Worm (Caenorhabditis elegans) whole organism, L1 larva: Measurements from ENCODE around the gene ops-1.
"Not testable (repeated sequence)": the region's sequence is repeated elsewhere in the genome, so short reads cannot be mapped to it uniquely, and the experiment has no call there.

Source experiments
- C16A3.4 ChIP-seq: fragments of 150-350 bp; optimal IDR thresholded peaks from 2 replicates; lab custom pipeline; 2014; ENCODE audit warnings: missing biosample characterization, missing genetic modification characterization
- C34B4.2 ChIP-seq: sonication (generic microtip); optimal IDR thresholded peaks from 2 replicates; lab custom pipeline; 2017; ENCODE audit warnings: mild to moderate bottlenecking, missing genetic modification characterization, missing compliant biosample characterization
- Y116A8C.19 ChIP-seq: sonication (generic microtip); optimal IDR thresholded peaks from 2 replicates; lab custom pipeline; 2016; ENCODE audit warnings: missing compliant biosample characterization, missing genetic modification characterization, borderline replicate concordance
- alr-1 ChIP-seq: fragments of 200-800 bp; sonication (Bioruptor generic); optimal IDR thresholded peaks from 2 replicates; lab custom pipeline; 2018; ENCODE audit warnings: borderline replicate concordance, mild to moderate bottlenecking, missing genetic modification characterization, missing compliant biosample characterization
- ceh-8 ChIP-seq: fragments of 200-800 bp; sonication (Bioruptor generic); optimal IDR thresholded peaks from 2 replicates; lab custom pipeline; 2018; ENCODE audit warnings: mild to moderate bottlenecking, missing genetic modification characterization, moderate library complexity, missing compliant biosample characterization
- ceh-88 ChIP-seq: fragments of 200-800 bp; sonication (Bioruptor generic); IDR thresholded peaks from 2 replicates; pipeline ENCODE4 v1.3.6; 2022; ENCODE audit warnings: missing genetic modification characterization, missing compliant biosample characterization
- dpl-1 ChIP-seq, 3 experiments: fragments of 150-350 bp in 2 of 3; sonication (generic microtip) in 1 of 3; optimal IDR thresholded peaks; 2 replicates each; lab custom pipeline; 2014 to 2017; ENCODE audit warnings: missing biosample characterization in 3 of 3, missing genetic modification characterization in 3 of 3, missing genetic modification reagents in 3 of 3
- dsc-1 ChIP-seq: sonication (generic microtip); optimal IDR thresholded peaks from 2 replicates; lab custom pipeline; 2016; ENCODE audit warnings: mild to moderate bottlenecking, missing genetic modification characterization, missing compliant biosample characterization
- egl-13 ChIP-seq: sonication (generic microtip); optimal IDR thresholded peaks from 2 replicates; lab custom pipeline; 2016; ENCODE audit warnings: missing genotype, missing genetic modification reagents, missing genetic modification characterization, missing compliant biosample characterization
- egl-27 ChIP-seq, 2 experiments: fragments of 150-350 bp in 1 of 2; sonication (generic microtip); optimal IDR thresholded peaks; 3 replicates each; lab custom pipeline; 2017 to 2018; ENCODE audit warnings: missing biosample characterization in 2 of 2, missing genetic modification characterization in 2 of 2, missing genetic modification reagents in 2 of 2
- elt-2 ChIP-seq: sonication (generic microtip); optimal IDR thresholded peaks from 2 replicates; lab custom pipeline; 2016; ENCODE audit warnings: missing genetic modification characterization, mild to moderate bottlenecking, inconsistent platforms, missing compliant biosample characterization, missing genetic modification reagents
- elt-3 ChIP-seq, 6 experiments: fragments of 150-350 bp in 1 of 6; sonication (generic microtip); optimal IDR thresholded peaks; 2 replicates each; lab custom pipeline; 2017 to 2018; ENCODE audit warnings: missing biosample characterization in 6 of 6, missing genetic modification characterization in 6 of 6, inconsistent platforms in 1 of 6
- ets-5 ChIP-seq: fragments of 200-800 bp; sonication (Bioruptor generic); IDR thresholded peaks from 2 replicates; pipeline ENCODE4 v1.3.6; 2022; ENCODE audit warnings: missing genetic modification characterization, missing compliant biosample characterization
- fkh-10 ChIP-seq: sonication (generic microtip); optimal IDR thresholded peaks from 2 replicates; lab custom pipeline; 2017; ENCODE audit warnings: missing biosample characterization, missing genetic modification reagents, missing genetic modification characterization
- fkh-4 ChIP-seq: sonication (generic microtip); optimal IDR thresholded peaks from 2 replicates; lab custom pipeline; 2016; ENCODE audit warnings: missing compliant biosample characterization, missing genetic modification characterization, borderline replicate concordance
- grh-1 ChIP-seq: fragments of 200-800 bp; sonication (Bioruptor generic); IDR thresholded peaks from 2 replicates; pipeline ENCODE4 v1.3.6; 2022; ENCODE audit warnings: missing genetic modification reagents, missing genetic modification characterization, missing compliant biosample characterization
- hlh-4 ChIP-seq: sonication (generic microtip); optimal IDR thresholded peaks from 2 replicates; lab custom pipeline; 2016; ENCODE audit warnings: mild to moderate bottlenecking, missing genetic modification characterization, missing compliant biosample characterization
- irx-1 ChIP-seq: sonication (generic microtip); optimal IDR thresholded peaks from 2 replicates; lab custom pipeline; 2016; ENCODE audit warnings: missing genetic modification characterization, missing compliant biosample characterization
- jun-1 ChIP-seq: fragments of 150-350 bp; optimal IDR thresholded peaks from 2 replicates; lab custom pipeline; 2014; ENCODE audit warnings: missing biosample characterization, missing genetic modification reagents, missing genetic modification characterization
- lin-13 ChIP-seq: fragments of 150-350 bp; optimal IDR thresholded peaks from 2 replicates; lab custom pipeline; 2014; ENCODE audit warnings: missing biosample characterization, missing genetic modification reagents, missing genetic modification characterization
- lin-14 ChIP-seq: fragments of 200-800 bp; sonication (Bioruptor generic); optimal IDR thresholded peaks from 2 replicates; lab custom pipeline; 2018; ENCODE audit warnings: mild to moderate bottlenecking, missing genetic modification characterization, moderate library complexity, missing compliant biosample characterization
- lin-35 ChIP-seq, 2 experiments: fragments of 150-350 bp; optimal IDR thresholded peaks; 2 replicates each; lab custom pipeline; 2014; ENCODE audit warnings: missing biosample characterization in 2 of 2, missing genetic modification characterization in 2 of 2, missing genetic modification reagents in 2 of 2
- lsy-2 ChIP-seq, 2 experiments: fragments of 150-350 bp; optimal IDR thresholded peaks; 2 replicates each; lab custom pipeline; 2014; ENCODE audit warnings: missing biosample characterization in 2 of 2, missing genetic modification characterization in 2 of 2
- mab-9 ChIP-seq: fragments of 200-800 bp; sonication (Bioruptor generic); IDR thresholded peaks from 2 replicates; pipeline ENCODE4 v1.3.6; 2022; ENCODE audit warnings: missing genetic modification reagents, missing genetic modification characterization, missing compliant biosample characterization
- mdl-1 ChIP-seq, 2 experiments: fragments of 150-350 bp; optimal IDR thresholded peaks; 2 replicates each; lab custom pipeline; 2014 to 2017; ENCODE audit warnings: missing biosample characterization in 2 of 2, missing genetic modification characterization in 2 of 2, inconsistent platforms in 1 of 2
- mef-2 ChIP-seq: fragments of 150-350 bp; optimal IDR thresholded peaks from 2 replicates; lab custom pipeline; 2014; ENCODE audit warnings: missing biosample characterization, missing genetic modification characterization
- nhr-11 ChIP-seq: fragments of 150-350 bp; optimal IDR thresholded peaks from 2 replicates; lab custom pipeline; 2014; ENCODE audit warnings: missing biosample characterization, missing genetic modification characterization
- nhr-20 ChIP-seq: sonication (generic microtip); optimal IDR thresholded peaks from 2 replicates; lab custom pipeline; 2016; ENCODE audit warnings: mild to moderate bottlenecking, missing genetic modification characterization, missing compliant biosample characterization
- nhr-28 ChIP-seq: fragments of 150-350 bp; optimal IDR thresholded peaks from 2 replicates; lab custom pipeline; 2014; ENCODE audit warnings: missing biosample characterization, missing genetic modification characterization
- nhr-47 ChIP-seq: sonication (generic microtip); optimal IDR thresholded peaks from 2 replicates; lab custom pipeline; 2016; ENCODE audit warnings: mild to moderate bottlenecking, missing genetic modification characterization, moderate library complexity, missing compliant biosample characterization
- nhr-85 ChIP-seq: sonication (generic microtip); peaks from one replicate; lab custom pipeline; 2016; ENCODE audit warnings: missing genetic modification characterization, inconsistent platforms, missing compliant biosample characterization
- pax-3 ChIP-seq: fragments of 200-800 bp; sonication (Bioruptor generic); optimal IDR thresholded peaks from 2 replicates; lab custom pipeline; 2018; ENCODE audit warnings: mild to moderate bottlenecking, missing genetic modification characterization, moderate library complexity, missing compliant biosample characterization
- pqm-1 ChIP-seq: sonication (generic microtip); optimal IDR thresholded peaks from 3 replicates; lab custom pipeline; 2017; ENCODE audit warnings: missing biosample characterization, missing genetic modification characterization
- rnt-1 ChIP-seq: sonication (generic microtip); optimal IDR thresholded peaks from 2 replicates; lab custom pipeline; 2016; ENCODE audit warnings: mild to moderate bottlenecking, missing genetic modification characterization, moderate library complexity, missing compliant biosample characterization
- sox-4 ChIP-seq: sonication (generic microtip); optimal IDR thresholded peaks from 2 replicates; lab custom pipeline; 2016; ENCODE audit warnings: missing genetic modification characterization, missing compliant biosample characterization
- sptf-1 ChIP-seq: fragments of 150-350 bp; optimal IDR thresholded peaks from 2 replicates; lab custom pipeline; 2014; ENCODE audit warnings: missing biosample characterization, missing genetic modification characterization
- swsn-7 ChIP-seq: sonication (generic microtip); optimal IDR thresholded peaks from 2 replicates; lab custom pipeline; 2016; ENCODE audit warnings: missing genetic modification characterization, missing compliant biosample characterization
- tbx-2 ChIP-seq: sonication (generic microtip); optimal IDR thresholded peaks from 2 replicates; lab custom pipeline; 2016; ENCODE audit warnings: missing genetic modification characterization, missing compliant biosample characterization
- unc-86 ChIP-seq: sonication (generic microtip); optimal IDR thresholded peaks from 2 replicates; lab custom pipeline; 2016; ENCODE audit warnings: missing genetic modification characterization, missing compliant biosample characterization
- unc-98 ChIP-seq: fragments of 200-800 bp; sonication (Bioruptor generic); IDR thresholded peaks from 2 replicates; pipeline ENCODE4 v1.3.6; 2022; ENCODE audit warnings: missing genetic modification characterization, missing compliant biosample characterization
- xbp-1 ChIP-seq: sonication (generic microtip); optimal IDR thresholded peaks from 2 replicates; lab custom pipeline; 2016; ENCODE audit warnings: missing genetic modification characterization, missing compliant biosample characterization
- ztf-11 ChIP-seq, 2 experiments: sonication (generic microtip); optimal IDR thresholded peaks; 2 replicates each; lab custom pipeline; 2016 to 2017; ENCODE audit warnings: missing genetic modification characterization in 2 of 2, missing biosample characterization in 1 of 2, missing compliant biosample characterization in 1 of 2
- ztf-4 ChIP-seq: fragments of 150-350 bp; optimal IDR thresholded peaks from 2 replicates; lab custom pipeline; 2014; ENCODE audit warnings: missing biosample characterization, missing genetic modification characterization

The ops-1 gene

DNA sequence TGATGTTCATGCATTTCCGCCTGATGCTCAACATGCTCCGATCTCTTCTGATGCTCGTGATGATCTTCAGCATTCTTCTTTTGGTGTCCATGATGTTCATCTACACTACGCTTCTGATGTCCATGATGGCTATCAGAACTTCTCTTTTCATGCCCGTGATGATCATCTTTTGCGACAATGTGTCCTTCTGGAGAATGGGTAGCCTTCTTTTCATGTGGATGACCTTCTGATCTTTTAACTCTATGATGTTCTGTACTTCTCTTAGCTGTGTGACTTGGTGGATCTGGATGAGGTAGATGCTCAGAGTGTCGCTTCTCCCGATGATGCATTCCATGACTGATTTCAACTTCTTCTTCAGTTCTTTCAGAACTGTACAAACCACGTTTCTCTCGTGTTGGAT lies 25.2 kb downstream of the ops-1 start (continued):
- no peak for TF ChIP-seq egl-13 (tag; lab: Kevin White, UChicago)

ce11 chrIV:6254635-6255034 lies 29.5 kb downstream of the ops-1 start, which contains the start of gene T13A10.64:
Gene T13A10.64 (plus strand): TSS chrIV:6254935.
- TF ChIP-seq lin-14 (GFP tag; lab: Kevin White, UChicago) (no peak), mdl-1 (tag; optimal IDR thresholded peaks at IDR 0.05; lab: Kevin White, UChicago) (no peak), lin-35 (GFP tag; optimal IDR thresholded peaks at IDR 0.05; lab: Kevin White, UChicago) (no peak), ceh-8 (GFP tag; lab: Kevin White, UChicago) (no peak), grh-1 (GFP tag; lab: Robert Waterston, UW) (no peak), irx-1 (tag; lab: Kevin White, UChicago) (no peak), ets-5 (no peak), elt-3 (tag; optimal IDR thresholded peaks at IDR 0.05; lab: Kevin White, UChicago) (no peak), xbp-1 (tag; lab: Kevin White, UChicago) (no peak), C34B4.2 (no peak)
- TF ChIP-seq, all 84 proteins: peak for 0

- not testable (repeated sequence) for TF ChIP-seq irx-1 (tag; lab: Kevin White, UChicago); unc-98; dpl-1 (GFP tag; optimal IDR thresholded peaks at IDR 0.05; lab: Kevin White, UChicago)
Observed at ce11 chrIV:6253000-6253399, 31.2 kb downstream of the ops-1 start, which contains the start of gene T13A10.2. Gene T13A10.2 (plus strand): TSS chrIV:6253300.

DNA sequence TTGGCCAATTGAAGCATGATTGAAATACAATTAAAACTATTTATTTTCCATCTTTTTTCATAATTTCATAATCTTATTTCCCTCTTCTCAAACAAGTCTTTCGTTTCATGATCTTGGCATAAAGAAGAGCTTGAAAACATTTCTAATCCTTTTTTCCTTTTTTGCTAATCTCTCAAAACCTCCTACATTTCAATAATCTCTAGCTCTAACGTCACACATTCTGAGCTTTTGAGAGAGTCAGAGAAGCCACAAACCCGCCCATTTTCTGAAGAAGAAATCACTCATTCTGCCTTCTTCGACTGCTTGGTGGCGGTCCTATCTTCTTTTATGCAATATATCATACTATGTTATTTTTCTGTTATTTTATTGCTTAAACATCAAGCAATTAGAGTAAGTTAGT lies 34.6 kb downstream of the ops-1 start, which contains the start of gene F58F9.1:
Gene F58F9.1, plus strand, starts transcription at position 251 of the 400 bp plus-strand sequence.
- TF ChIP-seq nhr-28 (tag; lab: Kevin White, UChicago) (no peak), ztf-4 (no peak), C16A3.4 (tag; lab: Kevin White, UChicago) (no peak), nhr-47 (tag; lab: Kevin White, UChicago) (peak; percentile 29), sptf-1 (no peak), fkh-4 (tag; lab: Kevin White, UChicago) (no peak), C34B4.2 (no peak), pqm-1 (tag; lab: Kevin White, UChicago) (no peak), nhr-11 (tag; lab: Kevin White, UChicago) (no peak), unc-86 (tag; lab: Kevin White, UChicago) (no peak), hlh-4 (tag; lab: Kevin White, UChicago) (no peak), rnt-1 (tag; lab: Kevin White, UChicago) (no peak), nhr-20 (no peak), mab-9 (GFP tag; lab: Robert Waterston, UW) (no peak), dsc-1 (tag; lab: Kevin White, UChicago) (peak; percentile 37), elt-2 (tag; lab: Kevin White, UChicago) (no peak), pax-3 (tag; lab: Kevin White, UChicago) (no peak), fkh-10 (GFP tag; lab: Kevin White, UChicago) (no peak), egl-13 (tag; lab: Kevin White, UChicago) (peak; percentile 9), ztf-11 (tag; optimal IDR thresholded peaks at IDR 0.05; lab: Kevin White, UChicago) (no peak), grh-1 (GFP tag; lab: Robert Waterston, UW) (no peak), swsn-7 (tag; lab: Kevin White, UChicago) (peak; percentile 4), lin-13 (GFP tag; lab: Kevin White, UChicago) (no peak), lsy-2 (tag; optimal IDR thresholded peaks at IDR 0.05; lab: Kevin White, UChicago) (no peak), tbx-2 (tag; lab: Kevin White, UChicago) (no peak), egl-27 (tag; optimal IDR thresholded peaks at IDR 0.05; lab: Kevin White, UChicago) (no peak), ceh-88 (GFP tag; lab: Robert Waterston, UW) (no peak), jun-1 (tag; lab: Kevin White, UChicago) (no peak), alr-1 (tag; lab: Kevin White, UChicago) (no peak), Y116A8C.19 (no peak), sox-4 (tag; lab: Kevin White, UChicago) (no peak), nhr-85 (tag; lab: Kevin White, UChicago) (no peak), xbp-1 (tag; lab: Kevin White, UChicago) (no peak), lin-14 (GFP tag; lab: Kevin White, UChicago) (peak; percentile 64), mef-2 (tag; lab: Kevin White, UChicago) (no peak)
